Fruit fly (Drosophila melanogaster) whole organism, embryonic: ENCODE data around the gene ScpX.

ENCODE experiments used
- BtbVII ChIP-seq: fragments of 200-800 bp; sonication (Bioruptor generic); optimal IDR thresholded peaks from 3 replicates; lab custom pipeline; 2017; ENCODE audit warnings: missing biosample characterization, mild to moderate bottlenecking, missing genetic modification characterization
- CG10209 ChIP-seq: fragments of 200-800 bp; sonication (Bioruptor generic); optimal IDR thresholded peaks from 3 replicates; lab custom pipeline; 2017; ENCODE audit warnings: missing biosample characterization, mild to moderate bottlenecking, missing genetic modification characterization, missing genetic modification reagents
- CG10431 ChIP-seq: fragments of 200-800 bp; sonication (Bioruptor generic); optimal IDR thresholded peaks from 3 replicates; lab custom pipeline; 2018; ENCODE audit warnings: missing biosample characterization, mild to moderate bottlenecking, missing genetic modification characterization
- CG10565 ChIP-seq: fragments of 200-800 bp; sonication (Bioruptor generic); optimal IDR thresholded peaks from 3 replicates; lab custom pipeline; 2016; ENCODE audit warnings: missing biosample characterization, mild to moderate bottlenecking, missing genetic modification characterization
- CG11504 ChIP-seq: fragments of 200-800 bp; sonication (Bioruptor generic); optimal IDR thresholded peaks from 3 replicates; lab custom pipeline; 2019; ENCODE audit warnings: missing biosample characterization, mild to moderate bottlenecking, missing genetic modification characterization, moderate library complexity
- CG11723 ChIP-seq: fragments of 200-800 bp; sonication (Bioruptor generic); optimal IDR thresholded peaks from 2 replicates; lab custom pipeline; 2017; ENCODE audit warnings: missing biosample characterization, mild to moderate bottlenecking, missing genetic modification characterization
- CG12236 ChIP-seq: fragments of 200-800 bp; sonication (Bioruptor generic); optimal IDR thresholded peaks from 2 replicates; lab custom pipeline; 2016; ENCODE audit warnings: missing biosample characterization, missing genetic modification characterization
- CG12659 ChIP-seq: fragments of 200-800 bp; sonication (Bioruptor generic); optimal IDR thresholded peaks from 3 replicates; lab custom pipeline; 2017; ENCODE audit warnings: mild to moderate bottlenecking, missing biosample characterization, missing genetic modification reagents, missing genetic modification characterization
- CG14014 ChIP-seq: fragments of 200-800 bp; sonication (Bioruptor generic); IDR thresholded peaks from 2 replicates; pipeline ENCODE4 v1.3.6; 2022; ENCODE audit warnings: missing biosample characterization, missing genetic modification characterization
- CG17385 ChIP-seq: fragments of 200-800 bp; sonication (Bioruptor generic); optimal IDR thresholded peaks from 3 replicates; lab custom pipeline; 2018; ENCODE audit warnings: missing biosample characterization, mild to moderate bottlenecking, missing genetic modification characterization
- CG32772 ChIP-seq: fragments of 200-800 bp; sonication (Bioruptor generic); IDR thresholded peaks from 2 replicates; pipeline ENCODE4 v1.3.6; 2022; ENCODE audit warnings: missing biosample characterization, missing genetic modification characterization
- CG3407 ChIP-seq: fragments of 200-800 bp; sonication (Bioruptor generic); optimal IDR thresholded peaks from 2 replicates; lab custom pipeline; 2018; ENCODE audit warnings: missing biosample characterization, mild to moderate bottlenecking, missing genetic modification characterization
- CG4328 ChIP-seq: fragments of 200-800 bp; sonication (Bioruptor generic); optimal IDR thresholded peaks from 3 replicates; lab custom pipeline; 2017; ENCODE audit warnings: missing biosample characterization, missing genetic modification reagents, missing genetic modification characterization
- CG4730 ChIP-seq: fragments of 200-800 bp; sonication (Bioruptor generic); IDR thresholded peaks from 2 replicates; pipeline ENCODE4 v1.3.6; 2022; ENCODE audit warnings: missing biosample characterization, missing genetic modification characterization
- CG6854 ChIP-seq: fragments of 200-800 bp; sonication (Bioruptor generic); optimal IDR thresholded peaks from 3 replicates; lab custom pipeline; 2017; ENCODE audit warnings: missing biosample characterization, mild to moderate bottlenecking, missing genetic modification characterization
- CG7987 ChIP-seq: fragments of 200-800 bp; sonication (Bioruptor generic); optimal IDR thresholded peaks from 2 replicates; lab custom pipeline; 2018; ENCODE audit warnings: missing biosample characterization, mild to moderate bottlenecking, missing genetic modification characterization, moderate library complexity
- Chrac-16 ChIP-seq: fragments of 200-800 bp; sonication (Bioruptor generic); optimal IDR thresholded peaks from 3 replicates; lab custom pipeline; 2016; ENCODE audit warnings: missing biosample characterization, missing genetic modification characterization
- CrebB ChIP-seq: fragments of 200-800 bp; sonication (Bioruptor generic); optimal IDR thresholded peaks from 3 replicates; lab custom pipeline; 2018; ENCODE audit warnings: missing biosample characterization, mild to moderate bottlenecking, missing genetic modification characterization
- Dfd ChIP-seq, 2 experiments: fragments of >200 bp; optimal IDR thresholded peaks; 2 replicates each; lab custom pipeline; 2017; ENCODE audit warnings: missing biosample characterization in 2 of 2, missing genetic modification characterization in 2 of 2
- Gsc ChIP-seq: fragments of 200-800 bp; sonication (Bioruptor generic); IDR thresholded peaks from 2 replicates; pipeline ENCODE4 v1.3.6; 2022; ENCODE audit warnings: missing biosample characterization, missing genetic modification characterization
- HHEX ChIP-seq: fragments of 200-800 bp; sonication (Bioruptor generic); optimal IDR thresholded peaks from 3 replicates; lab custom pipeline; 2017; ENCODE audit warnings: missing biosample characterization, mild to moderate bottlenecking, missing genetic modification characterization, missing genetic modification reagents
- Lhr ChIP-seq: fragments of 200-800 bp; sonication (Bioruptor generic); optimal IDR thresholded peaks from 3 replicates; lab custom pipeline; 2017; ENCODE audit warnings: mild to moderate bottlenecking, missing biosample characterization, missing genetic modification reagents, missing genetic modification characterization
- MTF-1 ChIP-seq: fragments of 200-800 bp; sonication (Bioruptor generic); optimal IDR thresholded peaks from 2 replicates; lab custom pipeline; 2018; ENCODE audit warnings: missing biosample characterization, mild to moderate bottlenecking, missing genetic modification characterization, borderline replicate concordance
- Meics ChIP-seq: fragments of 200-800 bp; sonication (Bioruptor generic); optimal IDR thresholded peaks from 2 replicates; lab custom pipeline; 2017; ENCODE audit warnings: missing biosample characterization, mild to moderate bottlenecking, missing genetic modification characterization
- Mrtf ChIP-seq: fragments of 200-800 bp; sonication (Bioruptor generic); IDR thresholded peaks from 3 replicates; pipeline ENCODE4 v1.3.6; 2022; ENCODE audit warnings: missing biosample characterization, missing genetic modification characterization
- Oli ChIP-seq: fragments of 200-800 bp; sonication (Bioruptor generic); optimal IDR thresholded peaks from 2 replicates; lab custom pipeline; 2018; ENCODE audit warnings: missing biosample characterization, mild to moderate bottlenecking, missing genetic modification characterization, moderate library complexity
- Pdp1 ChIP-seq, 2 experiments: fragments of 200-800 bp; sonication (Bioruptor generic); optimal IDR thresholded peaks; 3 replicates each; lab custom pipeline; 2016; ENCODE audit warnings: missing biosample characterization in 2 of 2, missing genetic modification characterization in 2 of 2, mild to moderate bottlenecking in 1 of 2, moderate library complexity in 1 of 2
- Six4 ChIP-seq: fragments of 200-800 bp; sonication (Bioruptor generic); optimal IDR thresholded peaks from 2 replicates; lab custom pipeline; 2016; ENCODE audit warnings: missing biosample characterization, missing genetic modification characterization
- Sox100B ChIP-seq: fragments of 200-800 bp; sonication (Bioruptor generic); optimal IDR thresholded peaks from 3 replicates; lab custom pipeline; 2018; ENCODE audit warnings: missing biosample characterization, mild to moderate bottlenecking, missing genetic modification characterization
- ac ChIP-seq: fragments of 200-800 bp; sonication (Bioruptor generic); optimal IDR thresholded peaks from 3 replicates; lab custom pipeline; 2017; ENCODE audit warnings: missing biosample characterization, mild to moderate bottlenecking, missing genetic modification characterization
- ci ChIP-seq: fragments of 200-800 bp; sonication (Bioruptor generic); IDR thresholded peaks from 3 replicates; pipeline ENCODE4 v1.3.6; 2022; ENCODE audit warnings: missing biosample characterization, missing genetic modification characterization
- ewg ChIP-seq: fragments of 200-800 bp; sonication (Bioruptor generic); optimal IDR thresholded peaks from 3 replicates; lab custom pipeline; 2017; ENCODE audit warnings: mild to moderate bottlenecking, missing biosample characterization, missing genetic modification reagents, missing genetic modification characterization
- ftz-f1 ChIP-seq: fragments of 200-800 bp; sonication (Bioruptor generic); optimal IDR thresholded peaks from 2 replicates; lab custom pipeline; 2016; ENCODE audit warnings: missing biosample characterization, missing genetic modification characterization
- gcm ChIP-seq: fragments of 200-800 bp; sonication (Bioruptor generic); optimal IDR thresholded peaks from 2 replicates; lab custom pipeline; 2019; ENCODE audit warnings: missing biosample characterization, mild to moderate bottlenecking, missing genetic modification characterization, moderate library complexity
- gem ChIP-seq: fragments of 200-800 bp; sonication (Bioruptor generic); optimal IDR thresholded peaks from 2 replicates; lab custom pipeline; 2019; ENCODE audit warnings: missing biosample characterization, mild to moderate bottlenecking, missing genetic modification characterization, moderate library complexity
- hbn ChIP-seq: fragments of 200-800 bp; sonication (Bioruptor generic); IDR thresholded peaks from 2 replicates; pipeline ENCODE4 v1.3.6; 2022; ENCODE audit warnings: missing biosample characterization, missing genetic modification characterization; ENCODE audit not compliant: partially characterized antibody
- lov ChIP-seq, 2 experiments: fragments of 200-800 bp in 1 of 2; fragments of >200 bp in 1 of 2; sonication (Bioruptor generic) in 1 of 2; IDR thresholded peaks in 1 of 2; optimal IDR thresholded peaks in 1 of 2; 2 replicates in 1 of 2; 3 replicates in 1 of 2; pipeline versions ENCODE4 v1.3.6 to Lab custom; 2017 to 2022; ENCODE audit warnings: missing biosample characterization in 1 of 2, missing genetic modification characterization in 1 of 2
- nau ChIP-seq: fragments of 200-800 bp; sonication (Bioruptor generic); optimal IDR thresholded peaks from 3 replicates; lab custom pipeline; 2017; ENCODE audit warnings: missing biosample characterization, mild to moderate bottlenecking, missing genetic modification characterization, missing genetic modification reagents
- oc ChIP-seq: fragments of 200-800 bp; sonication (Bioruptor generic); optimal IDR thresholded peaks from 2 replicates; lab custom pipeline; 2018; ENCODE audit warnings: missing biosample characterization, mild to moderate bottlenecking, missing genetic modification characterization, moderate library complexity
- org-1 ChIP-seq: fragments of 200-800 bp; sonication (Bioruptor generic); optimal IDR thresholded peaks from 2 replicates; lab custom pipeline; 2017; ENCODE audit warnings: missing biosample characterization, missing genetic modification characterization
- pita ChIP-seq: fragments of 200-800 bp; sonication (Bioruptor generic); optimal IDR thresholded peaks from 2 replicates; lab custom pipeline; 2017; ENCODE audit warnings: missing biosample characterization, mild to moderate bottlenecking, missing genetic modification characterization
- repo ChIP-seq: fragments of 200-800 bp; sonication (Bioruptor generic); optimal IDR thresholded peaks from 2 replicates; lab custom pipeline; 2016; ENCODE audit warnings: missing biosample characterization, missing genetic modification characterization
- sens ChIP-seq: fragments of 200-800 bp; sonication (Bioruptor generic); peaks from one replicate; lab custom pipeline; 2016; ENCODE audit warnings: missing biosample characterization, missing genetic modification characterization
- sens-2 ChIP-seq: fragments of 200-800 bp; sonication (Bioruptor generic); IDR thresholded peaks from 2 replicates; pipeline ENCODE4 v1.3.6; 2022; ENCODE audit warnings: missing biosample characterization, missing genetic modification characterization
- unpg ChIP-seq: fragments of 200-800 bp; sonication (Bioruptor generic); optimal IDR thresholded peaks from 3 replicates; lab custom pipeline; 2018; ENCODE audit warnings: missing biosample characterization, mild to moderate bottlenecking, missing genetic modification characterization, moderate library complexity
- zf30C ChIP-seq: fragments of 200-800 bp; sonication (Bioruptor generic); optimal IDR thresholded peaks from 3 replicates; lab custom pipeline; 2018; ENCODE audit warnings: missing biosample characterization, mild to moderate bottlenecking, missing genetic modification characterization
- zfh1 ChIP-seq: fragments of 200-800 bp; sonication (Bioruptor generic); IDR thresholded peaks from 3 replicates; pipeline ENCODE4 v1.3.6; 2022; ENCODE audit warnings: missing biosample characterization, missing genetic modification characterization

ScpX gene

DNA sequence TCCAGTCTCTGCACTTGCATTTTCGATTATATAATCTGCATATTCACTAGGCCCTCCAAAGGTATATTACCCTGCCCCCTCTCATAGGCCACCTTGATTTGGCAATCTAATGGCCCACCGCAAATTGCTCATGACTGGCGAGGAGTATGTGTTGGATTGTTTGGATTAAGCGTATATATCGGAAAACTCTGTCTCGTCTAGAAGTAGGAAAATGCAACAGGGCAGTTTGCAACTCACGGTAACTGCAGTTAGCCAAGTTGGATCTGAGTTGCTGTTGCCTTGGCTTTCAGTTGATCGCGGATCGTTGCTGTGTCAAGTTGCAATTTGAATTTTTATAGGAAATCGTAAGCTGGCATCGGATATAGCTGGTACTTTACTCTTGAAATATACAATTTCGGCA, 12.0 kb upstream of the ScpX start, which contains the start of gene Ugt36F1:
Gene Ugt36F1, plus strand, starts transcription at position 301 of the 400 bp plus-strand sequence.
- TF ChIP-seq oc (tag; lab: Kevin White, UChicago) (no peak), nau (GFP tag; lab: Kevin White, UChicago) (no peak), ftz-f1 (GFP tag; lab: Kevin White, UChicago) (no peak), org-1 (GFP tag; lab: Kevin White, UChicago) (no peak), Pdp1 (GFP tag; optimal IDR thresholded peaks at IDR 0.05; lab: Kevin White, UChicago) (peak in 1 of 2 experiments; percentile 77)

dm6 chr2L:18822805-18823204, 8.2 kb upstream of the ScpX start:
- TF ChIP-seq Oli (peak; percentile 4), CG3407 (GFP tag; lab: Kevin White, UChicago) (peak; percentile 76), lov (optimal IDR thresholded peaks at IDR 0.05; lab: Kevin White, UChicago) (no peak), lov (GFP tag; IDR thresholded peaks at IDR 0.05; lab: Robert Waterston, UW) (peak; percentile 80; the same call in 1 of the 3 replicates), Gsc (no peak), CG14014 (GFP tag; lab: Robert Waterston, UW) (peak; percentile 72; the same call in 1 of the 2 replicates), CG10209 (GFP tag; lab: Kevin White, UChicago) (peak; percentile 54), sens (GFP tag; lab: Kevin White, UChicago) (peak; percentile 85), Six4 (GFP tag; lab: Kevin White, UChicago) (peak; percentile 4), Sox100B (GFP tag; lab: Kevin White, UChicago) (peak; percentile 55), zf30C (GFP tag; lab: Kevin White, UChicago) (no peak), repo (GFP tag; lab: Kevin White, UChicago) (peak; percentile 31), CG12659 (GFP tag; lab: Kevin White, UChicago) (peak; percentile 4), ewg (no peak), zfh1 (GFP tag; lab: Robert Waterston, UW) (peak; percentile 72; the same call in 2 of the 3 replicates), CG32772 (GFP tag; lab: Robert Waterston, UW) (no peak), CG11504 (tag; lab: Kevin White, UChicago) (peak; percentile 36), gcm (GFP tag; lab: Kevin White, UChicago) (peak; percentile 16), pita (GFP tag; lab: Kevin White, UChicago) (no peak), MTF-1 (GFP tag; lab: Kevin White, UChicago) (peak; percentile 86), unpg (peak; percentile 54), CrebB (peak; percentile 57), gem (peak; percentile 43), ftz-f1 (GFP tag; lab: Kevin White, UChicago) (no peak), CG7987 (GFP tag; lab: Kevin White, UChicago) (peak; percentile 91), CG4328 (GFP tag; lab: Kevin White, UChicago) (peak; percentile 59), sens-2 (GFP tag; lab: Robert Waterston, UW) (0 out of 2 replicates have a peak, but pooled peaks have one; percentile 38), CG12236 (GFP tag; lab: Kevin White, UChicago) (no peak), CG4730 (GFP tag; lab: Robert Waterston, UW) (0 out of 2 replicates have a peak, but pooled peaks have one; percentile 15), hbn (GFP tag; lab: Robert Waterston, UW) (no peak), Dfd (GFP tag; optimal IDR thresholded peaks at IDR 0.05; lab: Kevin White, UChicago) (no peak), CG6854 (peak; percentile 6), CG10565 (no peak), CG17385 (GFP tag; lab: Kevin White, UChicago) (peak; percentile 22), BtbVII (GFP tag; lab: Kevin White, UChicago) (peak; percentile 7), ac (no peak), HHEX (GFP tag; lab: Kevin White, UChicago) (peak; percentile 71), ci (GFP tag; lab: Robert Waterston, UW) (peak; percentile 67; the same call in 1 of the 3 replicates), CG11723 (GFP tag; lab: Kevin White, UChicago) (peak; percentile 39), Chrac-16 (no peak), Lhr (GFP tag; lab: Kevin White, UChicago) (peak; percentile 50), CG10431 (GFP tag; lab: Kevin White, UChicago) (peak; percentile 66), Meics (GFP tag; lab: Kevin White, UChicago) (peak; percentile 23), Mrtf (GFP tag; lab: Robert Waterston, UW) (peak; percentile 60; the same call in 1 of the 3 replicates)
